Worm (Caenorhabditis elegans) whole organism, L4 larva: ENCODE data around the gene C27H6.8.

Experiments
- aha-1 ChIP-seq: fragments of 150-350 bp; peaks from one replicate; lab custom pipeline; 2014; ENCODE audit warnings: missing biosample characterization, missing genetic modification characterization
- ama-1 ChIP-seq: fragments of 150-350 bp; optimal IDR thresholded peaks from 2 replicates; lab custom pipeline; 2014; ENCODE audit warnings: inconsistent platforms, mixed read lengths
- ces-1 ChIP-seq: fragments of 150-350 bp; sonication (generic microtip); optimal IDR thresholded peaks from 4 replicates; lab custom pipeline; 2014; ENCODE audit warnings: missing biosample characterization, missing genetic modification reagents, missing genetic modification characterization
- dpl-1 ChIP-seq: fragments of 150-350 bp; optimal IDR thresholded peaks from 2 replicates; lab custom pipeline; 2014; ENCODE audit warnings: missing biosample characterization, missing genetic modification reagents, missing genetic modification characterization
- egl-43 ChIP-seq: fragments of 200-800 bp; sonication (Bioruptor generic); IDR thresholded peaks from 2 replicates; pipeline ENCODE4 v1.3.6; 2022; ENCODE audit warnings: missing genetic modification reagents, missing genetic modification characterization, missing compliant biosample characterization
- mep-1 ChIP-seq: fragments of 150-350 bp; sonication (generic microtip); optimal IDR thresholded peaks from 3 replicates; lab custom pipeline; 2014; ENCODE audit warnings: missing biosample characterization, missing genetic modification characterization
- nhr-10 ChIP-seq: fragments of 150-350 bp; optimal IDR thresholded peaks from 2 replicates; lab custom pipeline; 2014; ENCODE audit warnings: missing biosample characterization, missing genetic modification characterization
- nhr-48 ChIP-seq: sonication (generic microtip); optimal IDR thresholded peaks from 2 replicates; lab custom pipeline; 2016; ENCODE audit warnings: mild to moderate bottlenecking, missing genetic modification characterization, missing compliant biosample characterization
- nhr-77 ChIP-seq: fragments of 150-350 bp; optimal IDR thresholded peaks from 2 replicates; lab custom pipeline; 2014; ENCODE audit warnings: missing biosample characterization, missing genetic modification characterization
- skn-1 ChIP-seq: fragments of 150-350 bp; optimal IDR thresholded peaks from 2 replicates; lab custom pipeline; 2014; ENCODE audit warnings: missing biosample characterization, missing genetic modification characterization
- zag-1 ChIP-seq: fragments of 150-350 bp; optimal IDR thresholded peaks from 2 replicates; lab custom pipeline; 2014; ENCODE audit warnings: missing biosample characterization, missing genetic modification characterization
- ztf-11 ChIP-seq: fragments of 150-350 bp; optimal IDR thresholded peaks from 2 replicates; lab custom pipeline; 2014; ENCODE audit warnings: missing biosample characterization, missing genetic modification characterization

ce11 chrV:9984821-9985220 lies 2.8 kb downstream of the C27H6.8 start:
- TF ChIP-seq nhr-10 (tag; lab: Kevin White, UChicago), result no peak
- no peak for TF ChIP-seq ztf-11 (tag; lab: Kevin White, UChicago)
- no peak for TF ChIP-seq skn-1 (tag; lab: Kevin White, UChicago)
- TF ChIP-seq zag-1 (tag; lab: Kevin White, UChicago), result no peak
- no peak for TF ChIP-seq aha-1 (tag; lab: Kevin White, UChicago)
- peak; percentile 40 for TF ChIP-seq mep-1 (tag; lab: Kevin White, UChicago)
- no peak for TF ChIP-seq dpl-1 (GFP tag; lab: Kevin White, UChicago)
- TF ChIP-seq ces-1 (GFP tag; lab: Kevin White, UChicago), result no peak
- TF ChIP-seq nhr-77 (tag; lab: Kevin White, UChicago), result no peak
- TF ChIP-seq nhr-48, result no peak
- no peak for TF ChIP-seq ama-1
- no peak for TF ChIP-seq egl-43 (GFP tag; lab: Robert Waterston, UW)
